Worm (Caenorhabditis elegans) whole organism, late embryonic: ENCODE measurements around the gene C02H6.1.
A peak's percentile ranks its signal among the peaks of the same experiment; 100 is the strongest.

Experiments
- C08G9.2 ChIP-seq: sonication (generic microtip); optimal IDR thresholded peaks from 2 replicates; lab custom pipeline; 2016; ENCODE audit warnings: mild to moderate bottlenecking, missing genetic modification characterization, moderate library complexity, missing compliant biosample characterization
- C38D4.7 ChIP-seq: fragments of 200-800 bp; sonication (Bioruptor generic); optimal IDR thresholded peaks from 2 replicates; lab custom pipeline; 2018; ENCODE audit warnings: mild to moderate bottlenecking, missing genetic modification characterization, moderate library complexity, missing compliant biosample characterization
- K02D7.2 ChIP-seq: sonication (generic microtip); optimal IDR thresholded peaks from 2 replicates; lab custom pipeline; 2017; ENCODE audit warnings: mild to moderate bottlenecking, missing genetic modification characterization, missing compliant biosample characterization
- K09A11.1 ChIP-seq: sonication (generic microtip); optimal IDR thresholded peaks from 2 replicates; lab custom pipeline; 2017; ENCODE audit warnings: antibody characterized with exemption, mild to moderate bottlenecking, missing genetic modification characterization, missing compliant biosample characterization; ENCODE audit not compliant: insufficient read depth
- T23F11.4 ChIP-seq: fragments of 200-800 bp; sonication (Bioruptor generic); optimal IDR thresholded peaks from 2 replicates; lab custom pipeline; 2018; ENCODE audit warnings: mild to moderate bottlenecking, missing genetic modification characterization, missing compliant biosample characterization
- ceh-14 ChIP-seq: sonication (generic microtip); optimal IDR thresholded peaks from 2 replicates; lab custom pipeline; 2016; ENCODE audit warnings: missing genotype, missing genetic modification characterization, missing compliant biosample characterization
- ceh-18 ChIP-seq: sonication (generic microtip); optimal IDR thresholded peaks from 2 replicates; lab custom pipeline; 2016; ENCODE audit warnings: missing genetic modification characterization, missing compliant biosample characterization
- ceh-24 ChIP-seq: sonication (generic microtip); optimal IDR thresholded peaks from 2 replicates; lab custom pipeline; 2016; ENCODE audit warnings: mild to moderate bottlenecking, missing genetic modification characterization, missing compliant biosample characterization
- ceh-30 ChIP-seq: fragments of 150-350 bp; optimal IDR thresholded peaks from 2 replicates; lab custom pipeline; 2014; ENCODE audit warnings: missing biosample characterization, missing genetic modification characterization
- ceh-48 ChIP-seq: sonication (generic microtip); optimal IDR thresholded peaks from 2 replicates; lab custom pipeline; 2016; ENCODE audit warnings: missing genetic modification characterization, inconsistent platforms, missing compliant biosample characterization
- che-1 ChIP-seq: sonication (generic microtip); optimal IDR thresholded peaks from 2 replicates; lab custom pipeline; 2016; ENCODE audit warnings: mild to moderate bottlenecking, missing genetic modification characterization, missing compliant biosample characterization
- dmd-4 ChIP-seq: sonication (generic microtip); optimal IDR thresholded peaks from 2 replicates; lab custom pipeline; 2016; ENCODE audit warnings: borderline replicate concordance, missing genetic modification characterization, missing compliant biosample characterization
- dve-1 ChIP-seq: sonication (generic microtip); optimal IDR thresholded peaks from 2 replicates; lab custom pipeline; 2017; ENCODE audit warnings: antibody characterized with exemption, mild to moderate bottlenecking, missing genetic modification characterization, missing compliant biosample characterization
- ets-4 ChIP-seq: sonication (generic microtip); optimal IDR thresholded peaks from 2 replicates; lab custom pipeline; 2016; ENCODE audit warnings: missing genetic modification characterization, missing compliant biosample characterization
- fax-1 ChIP-seq: sonication (generic microtip); optimal IDR thresholded peaks from 2 replicates; lab custom pipeline; 2016; ENCODE audit warnings: missing genotype, missing genetic modification characterization, missing compliant biosample characterization
- fkh-10 ChIP-seq: fragments of 150-350 bp; optimal IDR thresholded peaks from 2 replicates; lab custom pipeline; 2014; ENCODE audit warnings: missing biosample characterization, missing genetic modification reagents, missing genetic modification characterization
- fkh-6 ChIP-seq: sonication (generic microtip); optimal IDR thresholded peaks from 2 replicates; lab custom pipeline; 2016; ENCODE audit warnings: missing genetic modification characterization, missing compliant biosample characterization
- hlh-13 ChIP-seq: fragments of 200-800 bp; sonication (Bioruptor generic); optimal IDR thresholded peaks from 2 replicates; lab custom pipeline; 2018; ENCODE audit warnings: mild to moderate bottlenecking, missing genetic modification characterization, missing compliant biosample characterization
- hlh-15 ChIP-seq: sonication (generic microtip); optimal IDR thresholded peaks from 2 replicates; lab custom pipeline; 2016; ENCODE audit warnings: missing genetic modification characterization, missing compliant biosample characterization
- hlh-8 ChIP-seq: sonication (generic microtip); optimal IDR thresholded peaks from 2 replicates; lab custom pipeline; 2016; ENCODE audit warnings: missing genotype, missing genetic modification characterization, missing compliant biosample characterization
- lin-11 ChIP-seq: fragments of 200-800 bp; sonication (Bioruptor generic); optimal IDR thresholded peaks from 2 replicates; lab custom pipeline; 2018; ENCODE audit warnings: mild to moderate bottlenecking, missing genetic modification characterization, missing compliant biosample characterization
- madf-2 ChIP-seq: sonication (generic microtip); optimal IDR thresholded peaks from 2 replicates; lab custom pipeline; 2017; ENCODE audit warnings: missing genetic modification characterization, missing compliant biosample characterization
- nhr-11 ChIP-seq: fragments of 150-350 bp; optimal IDR thresholded peaks from 2 replicates; lab custom pipeline; 2014; ENCODE audit warnings: missing biosample characterization, missing genetic modification characterization
- nhr-232 ChIP-seq: sonication (generic microtip); optimal IDR thresholded peaks from 2 replicates; lab custom pipeline; 2016; ENCODE audit warnings: missing genetic modification characterization, missing compliant biosample characterization
- odd-2 ChIP-seq: sonication (generic microtip); optimal IDR thresholded peaks from 2 replicates; lab custom pipeline; 2017; ENCODE audit warnings: antibody characterized with exemption, mild to moderate bottlenecking, missing genetic modification characterization, missing compliant biosample characterization
- pat-9 ChIP-seq: fragments of 200-800 bp; sonication (Bioruptor generic); optimal IDR thresholded peaks from 2 replicates; lab custom pipeline; 2018; ENCODE audit warnings: mild to moderate bottlenecking, missing genetic modification characterization, moderate library complexity, missing compliant biosample characterization
- pax-1 ChIP-seq: fragments of 150-350 bp; optimal IDR thresholded peaks from 2 replicates; lab custom pipeline; 2014; ENCODE audit warnings: missing biosample characterization, missing genetic modification characterization
- ref-2 ChIP-seq: sonication (generic microtip); optimal IDR thresholded peaks from 2 replicates; lab custom pipeline; 2016; ENCODE audit warnings: missing genetic modification characterization, missing compliant biosample characterization
- sox-2 ChIP-seq: fragments of 200-800 bp; sonication (Bioruptor generic); IDR thresholded peaks from 2 replicates; pipeline ENCODE4 v1.3.6; 2022; ENCODE audit warnings: missing genetic modification reagents, missing genetic modification characterization, missing compliant biosample characterization
- sox-4 ChIP-seq: sonication (generic microtip); optimal IDR thresholded peaks from 2 replicates; lab custom pipeline; 2017; ENCODE audit warnings: mild to moderate bottlenecking, missing genetic modification characterization, inconsistent platforms, missing compliant biosample characterization
- syd-9 ChIP-seq: sonication (generic microtip); optimal IDR thresholded peaks from 2 replicates; lab custom pipeline; 2016; ENCODE audit warnings: mild to moderate bottlenecking, missing genetic modification characterization, moderate library complexity, missing compliant biosample characterization
- tbx-7 ChIP-seq: sonication (generic microtip); optimal IDR thresholded peaks from 2 replicates; lab custom pipeline; 2016; ENCODE audit warnings: missing genotype, missing genetic modification characterization, missing compliant biosample characterization
- unc-42 ChIP-seq: sonication (generic microtip); optimal IDR thresholded peaks from 2 replicates; lab custom pipeline; 2016; ENCODE audit warnings: missing genotype, missing genetic modification characterization, missing compliant biosample characterization
- unc-55 ChIP-seq: sonication (generic microtip); optimal IDR thresholded peaks from 2 replicates; lab custom pipeline; 2017; ENCODE audit warnings: missing biosample characterization, missing genetic modification reagents, missing genetic modification characterization
- unc-86 ChIP-seq: sonication (generic microtip); optimal IDR thresholded peaks from 2 replicates; lab custom pipeline; 2016; ENCODE audit warnings: missing genetic modification characterization, missing compliant biosample characterization
- ztf-16 ChIP-seq: sonication (generic microtip); optimal IDR thresholded peaks from 2 replicates; lab custom pipeline; 2017; ENCODE audit warnings: missing genetic modification characterization, missing compliant biosample characterization

The C02H6.1 gene

ce11 chrV:7436509-7436908 lies 46.8 kb upstream of the C02H6.1 start:
- no peak for TF ChIP-seq fkh-10 (GFP tag; lab: Kevin White, UChicago)
- TF ChIP-seq C38D4.7 (GFP tag; lab: Kevin White, UChicago): no peak
- TF ChIP-seq K02D7.2: no peak

DNA sequence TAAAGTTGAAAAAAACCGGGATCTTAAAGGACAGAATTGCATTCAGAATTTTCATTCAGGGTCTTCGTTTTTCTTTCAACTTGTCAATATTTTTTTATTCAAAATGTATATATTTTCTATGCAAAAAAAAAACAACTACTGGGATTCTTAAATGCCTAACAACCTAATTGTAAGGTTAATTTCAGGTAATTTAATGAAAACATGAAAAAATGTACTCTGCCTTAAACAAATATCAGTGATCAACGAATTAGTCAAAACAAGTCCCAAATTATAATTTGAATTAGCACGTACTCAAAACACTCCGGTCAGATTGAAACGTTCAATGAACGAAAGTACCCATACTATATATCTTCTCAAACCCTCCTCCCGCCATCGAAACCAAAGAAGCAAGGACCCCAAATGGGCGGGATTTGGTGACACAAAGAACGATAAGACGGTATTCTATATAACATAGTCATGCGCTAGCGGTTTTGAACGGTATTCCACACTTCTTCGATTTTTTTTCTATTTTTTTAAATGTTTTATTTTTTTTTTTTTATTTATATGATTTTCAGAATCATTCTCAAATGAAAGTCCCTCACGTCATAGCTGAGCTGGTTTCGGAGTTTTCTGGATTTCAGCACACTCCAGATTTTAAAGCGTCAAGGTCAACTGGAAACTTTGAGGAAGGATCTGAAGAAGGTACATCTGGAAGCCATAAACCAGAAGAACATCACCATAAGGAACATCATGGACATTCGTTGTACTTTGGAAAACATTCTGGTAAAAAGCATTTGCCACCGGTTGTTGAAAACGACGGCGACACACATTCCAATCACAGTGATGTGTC lies 45.9 kb upstream of the C02H6.1 start, which contains the start of the genes ddo-2 and F25E5.8:
ddo-2 (minus strand) TSS at position 330 of the 829 bp plus-strand sequence.
F25E5.8 (plus strand) TSS at position 555 of the 829 bp plus-strand sequence.
- TF ChIP-seq pat-9 (tag; lab: Kevin White, UChicago) (no peak), che-1 (tag; lab: Kevin White, UChicago) (no peak), ceh-24 (tag; lab: Kevin White, UChicago) (no peak), hlh-13 (GFP tag; lab: Kevin White, UChicago) (no peak), odd-2 (no peak), C08G9.2 (tag; lab: Kevin White, UChicago) (no peak), ceh-14 (tag; lab: Kevin White, UChicago) (no peak), fkh-6 (tag; lab: Kevin White, UChicago) (no peak), dve-1 (tag; lab: Kevin White, UChicago) (no peak), pax-1 (tag; lab: Kevin White, UChicago) (no peak), T23F11.4 (GFP tag; lab: Kevin White, UChicago) (no peak), nhr-232 (no peak), ztf-16 (tag; lab: Kevin White, UChicago) (no peak), ceh-30 (tag; lab: Kevin White, UChicago) (no peak), ceh-48 (tag; lab: Kevin White, UChicago) (no peak), lin-11 (tag; lab: Kevin White, UChicago) (no peak), K09A11.1 (tag; lab: Kevin White, UChicago) (no peak)
- TF ChIP-seq, all 69 proteins: peak for 0

- TF ChIP-seq fax-1 (tag; lab: Kevin White, UChicago): no peak
- no peak for TF ChIP-seq nhr-11
- TF ChIP-seq pat-9 (tag; lab: Kevin White, UChicago): no peak
- no peak for TF ChIP-seq fkh-10 (GFP tag; lab: Kevin White, UChicago)
- TF ChIP-seq unc-55 (GFP tag; lab: Kevin White, UChicago): peak; percentile 19
- no peak for TF ChIP-seq lin-11 (tag; lab: Kevin White, UChicago)
- TF ChIP-seq sox-4: no peak
Observed at ce11 chrV:7434805-7435363, 45.2 kb upstream of the C02H6.1 start.

ce11 chrV:7432441-7433146 lies 42.9 kb upstream of the C02H6.1 start:
- TF ChIP-seq hlh-15 (tag; lab: Kevin White, UChicago): no peak
- no peak for TF ChIP-seq ets-4 (tag; lab: Kevin White, UChicago)
- no peak for TF ChIP-seq ceh-18 (tag; lab: Kevin White, UChicago)
- no peak for TF ChIP-seq sox-2
- TF ChIP-seq odd-2: no peak
- TF ChIP-seq unc-42 (tag; lab: Kevin White, UChicago): no peak
- TF ChIP-seq madf-2: no peak
- no peak for TF ChIP-seq hlh-8
- TF ChIP-seq ref-2: no peak
- no peak for TF ChIP-seq C38D4.7 (GFP tag; lab: Kevin White, UChicago)
- TF ChIP-seq unc-86: no peak
- no peak for TF ChIP-seq syd-9 (tag; lab: Kevin White, UChicago)
- TF ChIP-seq ceh-48 (tag; lab: Kevin White, UChicago): no peak
- TF ChIP-seq dmd-4 (tag; lab: Kevin White, UChicago): no peak
- TF ChIP-seq tbx-7 (tag; lab: Kevin White, UChicago): no peak
